Fruit fly (Drosophila melanogaster): ENCODE results near the gene PNUTS.
A peak's percentile ranks its signal among the peaks of the same experiment; 100 is the strongest.

The PNUTS gene

DNA sequence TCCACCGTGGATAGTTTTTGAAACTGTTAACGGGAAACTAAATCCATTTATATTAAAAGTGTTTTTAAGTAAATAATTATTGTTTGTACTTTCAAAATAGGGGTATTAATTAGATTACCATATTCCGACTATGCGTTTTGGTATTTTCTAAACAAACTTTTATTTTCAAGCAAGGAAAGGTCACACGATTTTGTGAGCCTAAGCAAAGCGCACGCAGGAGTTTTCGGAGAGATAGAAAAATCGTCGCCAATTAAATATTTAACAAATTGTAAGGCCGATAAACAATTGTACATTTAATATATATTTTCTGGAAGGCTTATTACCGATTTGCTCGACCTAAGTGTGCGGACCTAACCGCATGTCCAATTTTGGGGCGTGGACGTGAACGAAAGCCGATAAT is at the start of gene PNUTS:
PNUTS (plus strand) TSS at position 181 of the 400 bp plus-strand sequence.
- TF ChIP-seq bbx (GFP tag; IDR thresholded peaks at IDR 0.05; ENCODE audit: partially characterized antibody) (peak; percentile 31; the same call in 1 of the 2 replicates), CG18476 (GFP tag; optimal IDR thresholded peaks at IDR 0.05) (no peak), Hey (tag; optimal IDR thresholded peaks at IDR 0.05) (no peak), CG9797 (GFP tag; optimal IDR thresholded peaks at IDR 0.05) (peak; percentile 6), CG17568 (GFP tag; optimal IDR thresholded peaks at IDR 0.05) (peak; percentile 6), Dll (GFP tag; IDR thresholded peaks at IDR 0.05; ENCODE audit: partially characterized antibody) (0 out of 4 replicates have a peak, but pooled peaks have one; percentile 6), CG13296 (GFP tag; optimal IDR thresholded peaks at IDR 0.05) (no peak), CG8290 (GFP tag; optimal IDR thresholded peaks at IDR 0.05) (no peak), CG8290 (tag; optimal IDR thresholded peaks at IDR 0.05) (peak in 1 of 2 experiments; percentile 16), vfl (GFP tag; optimal IDR thresholded peaks at IDR 0.05) (no peak), wek (GFP tag; optimal IDR thresholded peaks at IDR 0.05) (peak; percentile 74), CG10959 (GFP tag; IDR thresholded peaks at IDR 0.05) (no peak), gfzf (GFP tag; optimal IDR thresholded peaks at IDR 0.05) (peak; percentile 70), MESR4 (GFP tag; optimal IDR thresholded peaks at IDR 0.05) (peak; percentile 89), CG2889 (GFP tag; IDR thresholded peaks at IDR 0.05) (no peak), chm (GFP tag; IDR thresholded peaks at IDR 0.05) (peak; percentile 43; the same call in 1 of the 2 replicates), sens (GFP tag) (peak; percentile 28), Dp (GFP tag; optimal IDR thresholded peaks at IDR 0.05) (peak; percentile 56), MTF-1 (GFP tag; optimal IDR thresholded peaks at IDR 0.05; ENCODE audit: borderline replicate concordance) (peak; percentile 3), CG13123 (GFP tag; optimal IDR thresholded peaks at IDR 0.05) (no peak), pzg (GFP tag; optimal IDR thresholded peaks at IDR 0.05) (peak; percentile 25)

DNA sequence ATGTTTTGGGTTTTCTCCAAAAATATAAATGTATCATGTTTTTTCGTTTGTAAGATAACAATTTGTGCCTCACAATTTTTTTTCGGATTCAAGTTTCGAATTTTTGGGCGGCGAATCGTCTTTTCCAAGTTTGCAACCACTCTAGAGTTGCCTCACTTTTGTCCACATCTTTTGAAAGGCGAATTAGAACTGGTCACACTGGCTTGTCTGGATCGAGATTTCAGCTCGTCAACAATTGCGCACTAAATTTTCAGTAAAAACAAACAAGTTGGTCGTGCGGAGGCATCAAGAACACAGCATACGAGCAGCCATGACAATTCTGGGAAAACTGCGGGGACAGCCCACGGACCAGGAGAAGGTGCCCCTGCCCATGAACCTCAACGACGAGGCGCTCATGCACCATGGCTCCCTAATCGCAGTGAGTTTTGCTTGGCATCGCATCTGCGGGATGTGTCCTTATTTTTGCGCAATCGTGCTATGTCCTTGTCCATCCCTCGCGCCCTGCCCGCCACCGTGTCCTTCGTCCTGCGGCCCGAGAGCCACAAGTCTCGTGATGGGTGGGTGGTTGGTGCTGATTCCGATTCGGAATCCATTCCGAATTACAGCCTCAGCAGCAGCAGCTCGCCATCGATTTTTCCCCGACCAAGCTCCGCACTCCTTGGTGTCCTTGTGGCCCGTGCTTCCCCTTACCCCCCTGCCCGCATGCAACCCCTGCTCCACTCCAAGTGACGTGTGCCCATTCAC is 48.9 kb upstream of the PNUTS start, which contains the start of gene CG3662:
CG3662 (plus strand) TSS at position 48 of the 744 bp plus-strand sequence.
- TF ChIP-seq slbo (GFP tag; IDR thresholded peaks at IDR 0.05) (no peak), CG12155 (GFP tag; optimal IDR thresholded peaks at IDR 0.05) (no peak), trem (tag; optimal IDR thresholded peaks at IDR 0.05) (peak; percentile 76), CG10959 (GFP tag; IDR thresholded peaks at IDR 0.05) (no peak), Med (GFP tag) (peak; percentile 88), E2f2 (GFP tag; IDR thresholded peaks at IDR 0.05) (peak; percentile 99), pfk (GFP tag; optimal IDR thresholded peaks at IDR 0.05) (no peak), CG8924 (tag; optimal IDR thresholded peaks at IDR 0.05) (no peak), CG30020 (tag; optimal IDR thresholded peaks at IDR 0.05) (no peak), dpn (GFP tag; optimal IDR thresholded peaks at IDR 0.05) (peak in 1 of 2 experiments; percentile 6), Ets97D (GFP tag; optimal IDR thresholded peaks at IDR 0.05) (peak; percentile 71), nmo (GFP tag; optimal IDR thresholded peaks at IDR 0.05) (peak; percentile 17), phol (tag; optimal IDR thresholded peaks at IDR 0.05) (peak; percentile 60), CG14667 (GFP tag; IDR thresholded peaks at IDR 0.05) (no peak), CG17385 (GFP tag; optimal IDR thresholded peaks at IDR 0.05) (no peak), CG17361 (GFP tag; IDR thresholded peaks at IDR 0.05) (no peak), C15 (GFP tag; IDR thresholded peaks at IDR 0.05) (no peak), ssp (GFP tag; IDR thresholded peaks at IDR 0.05) (0 out of 2 replicates have a peak, but pooled peaks have one; percentile 9), YL-1 (GFP tag; optimal IDR thresholded peaks at IDR 0.05) (peak; percentile 77), Neu2 (GFP tag; optimal IDR thresholded peaks at IDR 0.05; ENCODE audit: borderline replicate concordance) (no peak), caup (GFP tag; optimal IDR thresholded peaks at IDR 0.05; ENCODE audit: severe bottlenecking) (peak; percentile 18), CG18599 (GFP tag; optimal IDR thresholded peaks at IDR 0.05) (no peak), bcd (GFP tag; optimal IDR thresholded peaks at IDR 0.05) (peak; percentile 16), Dref (GFP tag; IDR thresholded peaks at IDR 0.05) (peak; percentile 54), CG14710 (tag; optimal IDR thresholded peaks at IDR 0.05) (peak; percentile 63), chn (GFP tag; optimal IDR thresholded peaks at IDR 0.05) (peak; percentile 17), CG13287 (GFP tag; IDR thresholded peaks at IDR 0.05; ENCODE audit: partially characterized antibody) (peak; percentile 46), CG11504 (tag; optimal IDR thresholded peaks at IDR 0.05) (peak; percentile 46)

Data from whole organism, embryonic.